Fruit fly (Drosophila melanogaster) Kc167 (cell line): ENCODE measurements around the gene RhoGAP1A.

Experiments
- Myc ChIP-seq: fragments of >200 bp; optimal IDR thresholded peaks from 2 replicates; lab custom pipeline; 2017; ENCODE audit warnings: missing external identifiers
- Sin3A ChIP-seq: fragments of >200 bp; optimal IDR thresholded peaks from 2 replicates; lab custom pipeline; 2018; ENCODE audit warnings: missing external identifiers
- insv ChIP-seq: fragments of >200 bp; optimal IDR thresholded peaks from 3 replicates; lab custom pipeline; 2018; ENCODE audit warnings: missing external identifiers
- psq ChIP-seq: fragments of >200 bp; optimal IDR thresholded peaks from 2 replicates; lab custom pipeline; 2017; ENCODE audit warnings: missing external identifiers
- ttk ChIP-seq: sonication (Bioruptor generic); optimal IDR thresholded peaks from 2 replicates; lab custom pipeline; 2017; ENCODE audit warnings: missing external identifiers

DNA sequence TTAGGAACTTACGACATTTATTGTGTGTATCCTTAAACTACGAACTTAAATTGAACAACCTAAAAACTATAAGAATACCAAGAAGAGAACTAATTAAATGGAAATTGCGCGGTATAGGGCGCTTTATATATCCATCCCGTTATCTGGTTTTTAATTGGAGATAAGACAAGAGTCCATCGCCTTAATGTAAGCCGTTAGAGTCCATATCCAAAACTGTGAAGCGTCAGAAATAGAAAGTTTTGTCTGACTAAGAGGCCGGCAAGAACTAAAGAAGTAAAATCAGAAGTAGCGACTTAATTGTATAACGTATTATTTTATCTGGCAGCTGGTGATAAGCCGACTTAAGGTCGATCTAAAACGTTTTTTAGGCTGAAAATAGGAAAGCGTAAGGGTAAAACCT, 635 bp upstream of the RhoGAP1A start, which contains the start of gene CG17636:
- TF ChIP-seq ttk (lab: Kevin White, UChicago) (no peak), psq (no peak), Myc (no peak), Sin3A (lab: Kevin White, UChicago) (no peak), insv (lab: Kevin White, UChicago) (no peak)
